Worm (Caenorhabditis elegans) whole organism, young adult: ENCODE data around the gene ZK262.4.
"Not testable (repeated sequence)": the region's sequence is repeated elsewhere in the genome, so short reads cannot be mapped to it uniquely, and the experiment has no call there.

Experiments
- B0261.1 ChIP-seq: sonication (generic microtip); optimal IDR thresholded peaks from 2 replicates; lab custom pipeline; 2016; ENCODE audit warnings: mild to moderate bottlenecking, missing genetic modification characterization, moderate library complexity, missing compliant biosample characterization
- C17E4.6 ChIP-seq: fragments of 200-800 bp; sonication (Bioruptor generic); IDR thresholded peaks from 2 replicates; pipeline ENCODE4 v1.3.6; 2022; ENCODE audit warnings: missing genetic modification reagents, missing genetic modification characterization, missing compliant biosample characterization
- F23B12.7 ChIP-seq: sonication (generic microtip); optimal IDR thresholded peaks from 2 replicates; lab custom pipeline; 2017; ENCODE audit warnings: missing genetic modification characterization, mild to moderate bottlenecking, missing compliant biosample characterization, antibody characterized with exemption, moderate library complexity; ENCODE audit not compliant: insufficient read depth
- F49E8.2 ChIP-seq: sonication (generic microtip); optimal IDR thresholded peaks from 3 replicates; lab custom pipeline; 2017; ENCODE audit warnings: missing genetic modification characterization, mild to moderate bottlenecking, missing compliant biosample characterization, antibody characterized with exemption, moderate library complexity; ENCODE audit not compliant: insufficient read depth
- F57A8.1 ChIP-seq: fragments of 200-800 bp; sonication (Bioruptor generic); optimal IDR thresholded peaks from 2 replicates; lab custom pipeline; 2018; ENCODE audit warnings: mild to moderate bottlenecking, missing genetic modification characterization, moderate library complexity, missing compliant biosample characterization
- K11D2.4 ChIP-seq: fragments of 200-800 bp; sonication (Bioruptor generic); IDR thresholded peaks from 2 replicates; pipeline ENCODE4 v1.3.6; 2022; ENCODE audit warnings: missing genetic modification reagents, missing genetic modification characterization, missing compliant biosample characterization
- T07F8.4 ChIP-seq: sonication (generic microtip); optimal IDR thresholded peaks from 2 replicates; lab custom pipeline; 2016; ENCODE audit warnings: mild to moderate bottlenecking, missing genetic modification characterization, moderate library complexity, missing compliant biosample characterization
- T26A5.8 ChIP-seq: sonication (generic microtip); optimal IDR thresholded peaks from 2 replicates; lab custom pipeline; 2016; ENCODE audit warnings: missing genetic modification characterization, missing compliant biosample characterization
- Y53G8AR.9 ChIP-seq: fragments of 200-800 bp; sonication (Bioruptor generic); conservative IDR thresholded peaks from 2 replicates; pipeline ENCODE4 v1.3.6; 2022; ENCODE audit warnings: missing genetic modification reagents, missing genetic modification characterization, missing compliant biosample characterization
- Y56A3A.18 ChIP-seq: fragments of 200-800 bp; sonication (Bioruptor generic); IDR thresholded peaks from 2 replicates; pipeline ENCODE4 v1.3.6; 2022; ENCODE audit warnings: missing genetic modification reagents, missing genetic modification characterization, missing compliant biosample characterization
- Y79H2A.3 ChIP-seq: fragments of 200-800 bp; sonication (Bioruptor generic); conservative IDR thresholded peaks from 2 replicates; pipeline ENCODE4 v1.3.6; 2022; ENCODE audit warnings: missing genetic modification reagents, missing genetic modification characterization, missing compliant biosample characterization
- attf-3 ChIP-seq: fragments of 200-800 bp; sonication (Bioruptor generic); conservative IDR thresholded peaks from 2 replicates; pipeline ENCODE4 v1.3.6; 2022; ENCODE audit warnings: missing genetic modification reagents, missing genetic modification characterization, missing compliant biosample characterization
- attf-5 ChIP-seq: fragments of 200-800 bp; sonication (Bioruptor generic); optimal IDR thresholded peaks from 2 replicates; lab custom pipeline; 2018; ENCODE audit warnings: mild to moderate bottlenecking, missing genetic modification characterization, missing compliant biosample characterization
- bed-1 ChIP-seq: fragments of 200-800 bp; sonication (Bioruptor generic); IDR thresholded peaks from 2 replicates; pipeline ENCODE4 v1.3.6; 2022; ENCODE audit warnings: missing genetic modification reagents, missing genetic modification characterization, missing compliant biosample characterization
- ceh-91 ChIP-seq: fragments of 200-800 bp; sonication (Bioruptor generic); IDR thresholded peaks from 2 replicates; pipeline ENCODE4 v1.3.6; 2022; ENCODE audit warnings: missing genetic modification reagents, missing genetic modification characterization, missing compliant biosample characterization
- die-1 ChIP-seq: sonication (generic microtip); optimal IDR thresholded peaks from 2 replicates; lab custom pipeline; 2016; ENCODE audit warnings: missing genotype, mild to moderate bottlenecking, missing genetic modification characterization, missing compliant biosample characterization
- dpl-1 ChIP-seq: fragments of 150-350 bp; optimal IDR thresholded peaks from 2 replicates; lab custom pipeline; 2014; ENCODE audit warnings: missing biosample characterization, missing genetic modification reagents, missing genetic modification characterization
- egl-18 ChIP-seq: fragments of 200-800 bp; sonication (Bioruptor generic); IDR thresholded peaks from 2 replicates; pipeline ENCODE4 v1.3.6; 2022; ENCODE audit warnings: missing genetic modification reagents, missing genetic modification characterization, missing compliant biosample characterization
- egrh-3 ChIP-seq: fragments of 200-800 bp; sonication (Bioruptor generic); IDR thresholded peaks from 2 replicates; pipeline ENCODE4 v1.3.6; 2022; ENCODE audit warnings: missing genetic modification reagents, missing genetic modification characterization, missing compliant biosample characterization
- hlh-26 ChIP-seq: fragments of 200-800 bp; sonication (Bioruptor generic); conservative IDR thresholded peaks from 2 replicates; pipeline ENCODE4 v1.3.6; 2022; ENCODE audit warnings: missing genetic modification reagents, missing genetic modification characterization, missing compliant biosample characterization
- hrde-1 ChIP-seq: sonication (generic microtip); optimal IDR thresholded peaks from 2 replicates; lab custom pipeline; 2016; ENCODE audit warnings: missing genetic modification characterization, mild to moderate bottlenecking, missing compliant biosample characterization, moderate library complexity, missing genotype, missing genetic modification reagents, borderline replicate concordance
- let-526 ChIP-seq: fragments of 200-800 bp; sonication (Bioruptor generic); IDR thresholded peaks from 2 replicates; pipeline ENCODE4 v1.3.6; 2022; ENCODE audit warnings: missing genetic modification reagents, missing genetic modification characterization, missing compliant biosample characterization
- lin-26 ChIP-seq: fragments of 200-800 bp; sonication (Bioruptor generic); IDR thresholded peaks from 2 replicates; pipeline ENCODE4 v1.3.6; 2022; ENCODE audit warnings: missing genetic modification reagents, missing genetic modification characterization, missing compliant biosample characterization
- lsl-1 ChIP-seq: fragments of 200-800 bp; sonication (Bioruptor generic); optimal IDR thresholded peaks from 2 replicates; lab custom pipeline; 2018; ENCODE audit warnings: mild to moderate bottlenecking, missing genetic modification characterization, moderate library complexity, missing compliant biosample characterization
- mcd-1 ChIP-seq: fragments of 200-800 bp; sonication (Bioruptor generic); IDR thresholded peaks from 2 replicates; pipeline ENCODE4 v1.3.6; 2022; ENCODE audit warnings: missing genetic modification reagents, missing genetic modification characterization, missing compliant biosample characterization
- mxl-1 ChIP-seq: sonication (generic microtip); optimal IDR thresholded peaks from 2 replicates; lab custom pipeline; 2016; ENCODE audit warnings: missing genetic modification characterization, missing compliant biosample characterization
- nhr-120 ChIP-seq: fragments of 200-800 bp; sonication (Bioruptor generic); IDR thresholded peaks from 2 replicates; pipeline ENCODE4 v1.3.6; 2022; ENCODE audit warnings: missing genetic modification characterization, missing compliant biosample characterization
- nhr-80 ChIP-seq: sonication (generic microtip); optimal IDR thresholded peaks from 2 replicates; lab custom pipeline; 2016; ENCODE audit warnings: missing genetic modification characterization, missing compliant biosample characterization
- nhr-90 ChIP-seq: sonication (generic microtip); optimal IDR thresholded peaks from 2 replicates; lab custom pipeline; 2016; ENCODE audit warnings: missing genotype, mild to moderate bottlenecking, missing genetic modification characterization, missing compliant biosample characterization
- rcor-1 ChIP-seq: fragments of 200-800 bp; sonication (Bioruptor generic); IDR thresholded peaks from 2 replicates; pipeline ENCODE4 v1.3.6; 2022; ENCODE audit warnings: missing genetic modification reagents, missing genetic modification characterization, missing compliant biosample characterization
- repo-1 ChIP-seq: sonication (generic microtip); optimal IDR thresholded peaks from 2 replicates; lab custom pipeline; 2017; ENCODE audit warnings: mild to moderate bottlenecking, missing genetic modification characterization, missing compliant biosample characterization
- snpc-1.3 ChIP-seq: sonication (generic microtip); optimal IDR thresholded peaks from 2 replicates; lab custom pipeline; 2017; ENCODE audit warnings: missing genetic modification characterization, mild to moderate bottlenecking, missing compliant biosample characterization, antibody characterized with exemption, moderate library complexity, missing genotype, missing genetic modification reagents; ENCODE audit not compliant: insufficient read depth
- tbx-9 ChIP-seq: sonication (generic microtip); optimal IDR thresholded peaks from 2 replicates; lab custom pipeline; 2016; ENCODE audit warnings: borderline replicate concordance, missing genetic modification characterization, inconsistent platforms, missing compliant biosample characterization
- unc-130 ChIP-seq: sonication (generic microtip); optimal IDR thresholded peaks from 2 replicates; lab custom pipeline; 2016; ENCODE audit warnings: missing genetic modification reagents, missing genetic modification characterization, missing compliant biosample characterization
- ztf-18 ChIP-seq: sonication (generic microtip); optimal IDR thresholded peaks from 2 replicates; lab custom pipeline; 2016; ENCODE audit warnings: missing genotype, mild to moderate bottlenecking, missing genetic modification characterization, missing compliant biosample characterization
- ztf-25 ChIP-seq: fragments of 200-800 bp; sonication (Bioruptor generic); IDR thresholded peaks from 2 replicates; pipeline ENCODE4 v1.3.6; 2022; ENCODE audit warnings: missing genetic modification reagents, missing genetic modification characterization, missing compliant biosample characterization
- ztf-28 ChIP-seq: fragments of 200-800 bp; sonication (Bioruptor generic); IDR thresholded peaks from 2 replicates; pipeline ENCODE4 v1.3.6; 2022; ENCODE audit warnings: missing genetic modification reagents, missing genetic modification characterization, missing compliant biosample characterization

The ZK262.4 gene

DNA sequence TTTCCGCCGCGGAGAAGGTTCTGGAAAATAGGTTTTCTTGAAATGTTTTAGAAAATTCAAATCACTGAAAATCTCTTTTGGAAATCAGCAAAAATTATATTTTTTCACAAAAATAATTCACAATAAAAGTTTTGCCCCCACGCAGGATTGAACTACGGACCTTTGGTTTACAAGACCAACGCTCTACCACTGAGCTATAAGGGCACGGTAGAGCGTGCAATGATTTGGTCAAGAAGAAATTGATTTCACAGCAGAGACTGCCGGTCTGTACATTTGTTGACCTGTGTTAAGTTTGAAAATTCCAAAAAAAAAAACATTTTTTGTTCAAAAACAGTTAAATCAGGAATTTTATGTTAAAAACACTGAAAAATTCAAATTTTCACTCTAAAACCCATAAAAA lies 12.0 kb downstream of the ZK262.4 start (continued):
- TF ChIP-seq die-1 (tag; lab: Kevin White, UChicago) = peak; percentile 67
- TF ChIP-seq attf-3 = 0 out of 2 replicates have a peak, but pooled peaks have one; percentile 20
- TF ChIP-seq lin-26 (GFP tag; lab: Robert Waterston, UW) = peak; percentile 79
- no peak for TF ChIP-seq ceh-91 (GFP tag; lab: Robert Waterston, UW)
- TF ChIP-seq C17E4.6 (GFP tag; lab: Robert Waterston, UW) = peak; percentile 54; the same call in 1 of the 2 replicates
- peak; percentile 50 for TF ChIP-seq F49E8.2 (tag; lab: Kevin White, UChicago)
- peak; percentile 70 for TF ChIP-seq mxl-1 (tag; lab: Kevin White, UChicago)
- TF ChIP-seq nhr-90 (tag; lab: Kevin White, UChicago) = peak; percentile 52
- peak; percentile 85 for TF ChIP-seq B0261.1
- TF ChIP-seq snpc-1.3 (tag; lab: Kevin White, UChicago) = peak; percentile 79
- peak; percentile 16 for TF ChIP-seq unc-130 (GFP tag; lab: Kevin White, UChicago)
- no peak; the same call in 1 of the 2 replicates for TF ChIP-seq Y79H2A.3 (GFP tag; lab: Robert Waterston, UW)
- TF ChIP-seq T26A5.8 (tag; lab: Kevin White, UChicago) = peak; percentile 25
- peak; percentile 28; the same call in 1 of the 2 replicates for TF ChIP-seq rcor-1 (GFP tag; lab: Robert Waterston, UW)
- TF ChIP-seq ztf-25 (GFP tag; lab: Robert Waterston, UW) = peak; percentile 81; the same call in 1 of the 2 replicates
- no peak for TF ChIP-seq hrde-1 (tag; lab: Kevin White, UChicago)
- peak; percentile 23 for TF ChIP-seq F23B12.7
- peak; percentile 77; the same call in 1 of the 2 replicates for TF ChIP-seq Y56A3A.18 (GFP tag; lab: Robert Waterston, UW)
- peak; percentile 38; the same call in 1 of the 2 replicates for TF ChIP-seq Y53G8AR.9 (GFP tag; lab: Robert Waterston, UW)
- peak; percentile 2 for TF ChIP-seq nhr-80 (tag; lab: Kevin White, UChicago)
- peak; percentile 3 for TF ChIP-seq lsl-1 (GFP tag; lab: Kevin White, UChicago)
- TF ChIP-seq attf-5 = peak; percentile 5
- no peak for TF ChIP-seq dpl-1
- no peak for TF ChIP-seq nhr-120

DNA sequence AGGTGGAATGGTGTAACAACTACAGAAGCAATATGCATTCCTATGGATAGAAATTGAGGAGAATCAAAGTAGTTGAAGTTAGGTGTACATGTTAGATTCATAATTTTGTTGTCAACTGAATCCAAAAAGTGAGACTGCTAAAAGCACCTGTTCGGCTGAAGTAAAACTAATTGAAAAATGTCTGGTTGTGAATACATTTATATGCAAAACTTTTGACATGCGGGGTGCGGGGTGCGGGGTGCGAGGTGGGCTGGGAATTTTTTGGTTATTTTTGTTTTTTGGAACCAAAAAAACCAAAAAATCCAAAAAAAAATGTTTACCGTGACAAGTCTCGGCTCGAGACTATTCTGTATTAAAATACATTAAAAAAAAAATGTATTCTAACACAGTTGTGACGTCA lies 14.2 kb downstream of the ZK262.4 start, which contains the start of gene srh-207:
Gene srh-207 (minus strand): TSS at position 101 of the 400 bp plus-strand sequence.
- TF ChIP-seq Y79H2A.3 (GFP tag; lab: Robert Waterston, UW) = no peak
- TF ChIP-seq ztf-18 = no peak
- TF ChIP-seq mcd-1 (GFP tag; lab: Robert Waterston, UW) = no peak
- TF ChIP-seq B0261.1 = no peak
- TF ChIP-seq repo-1 (tag; lab: Kevin White, UChicago) = no peak
- TF ChIP-seq tbx-9 (tag; lab: Kevin White, UChicago) = no peak
- TF ChIP-seq bed-1 (GFP tag; lab: Robert Waterston, UW) = no peak
- TF ChIP-seq unc-130 (GFP tag; lab: Kevin White, UChicago) = no peak
- TF ChIP-seq let-526 (GFP tag; lab: Robert Waterston, UW) = no peak
- TF ChIP-seq K11D2.4 (GFP tag; lab: Robert Waterston, UW) = no peak

DNA sequence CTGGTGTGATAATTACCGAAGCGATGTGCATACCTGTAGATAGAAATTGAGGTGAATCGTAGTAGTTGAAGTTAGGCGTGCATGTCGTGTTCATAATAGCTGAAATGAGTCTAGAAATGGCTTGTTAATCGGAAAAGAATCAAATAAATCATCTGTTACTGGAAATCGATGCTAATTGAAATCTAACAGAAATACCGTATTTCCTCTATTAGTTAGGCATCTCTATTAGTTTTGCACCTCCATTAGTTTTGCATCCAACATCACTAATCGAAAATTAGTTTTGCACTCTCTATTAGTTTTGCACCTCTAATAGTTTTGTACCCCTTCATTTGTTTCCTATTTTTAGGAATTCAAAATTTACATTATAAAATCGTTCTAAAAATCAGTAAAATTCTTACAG lies 19.6 kb downstream of the ZK262.4 start, which contains the start of gene srh-209:
Gene srh-209 (minus strand): TSS at position 101 of the 400 bp plus-strand sequence.
- TF ChIP-seq F57A8.1; egl-18 (GFP tag; lab: Robert Waterston, UW); unc-130 (GFP tag; lab: Kevin White, UChicago): not testable (repeated sequence)

DNA sequence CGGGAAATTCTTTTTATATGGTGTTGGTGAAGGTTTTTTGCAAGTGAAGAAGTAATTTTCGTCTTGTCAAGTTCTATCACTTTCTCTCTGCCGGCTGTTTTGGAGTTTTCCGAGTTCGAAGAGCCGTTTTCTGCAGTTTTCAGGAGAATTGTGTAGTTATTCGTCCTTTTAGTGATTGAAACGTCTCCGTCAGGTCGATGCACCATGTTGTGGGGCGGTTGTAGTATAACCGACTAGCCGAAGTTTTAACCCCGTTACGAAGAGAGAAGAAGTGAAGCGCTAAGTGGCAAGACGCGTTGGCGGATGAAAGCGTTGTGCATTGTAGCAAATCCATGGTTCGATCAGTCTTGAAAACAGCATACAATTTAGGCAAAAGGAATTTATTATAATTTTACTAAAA lies 21.6 kb downstream of the ZK262.4 start:
- TF ChIP-seq B0261.1 (no peak), ztf-28 (no peak), ztf-18 (no peak), hlh-26 (GFP tag; lab: Robert Waterston, UW) (no peak), egrh-3 (GFP tag; lab: Robert Waterston, UW) (no peak), T07F8.4 (tag; lab: Kevin White, UChicago) (no peak)
